Worm (Caenorhabditis elegans) whole organism, late embryonic: ENCODE results near the gene ZK1240.11.

ENCODE experiments used
- ama-1 ChIP-seq: fragments of 150-350 bp; optimal IDR thresholded peaks from 2 replicates; lab custom pipeline; 2014
- ceh-30 ChIP-seq: fragments of 150-350 bp; optimal IDR thresholded peaks from 2 replicates; lab custom pipeline; 2014; ENCODE audit warnings: missing biosample characterization, missing genetic modification characterization
- elt-2 ChIP-seq: sonication (generic microtip); optimal IDR thresholded peaks from 2 replicates; lab custom pipeline; 2016; ENCODE audit warnings: missing genetic modification reagents, missing genetic modification characterization, missing compliant biosample characterization
- hlh-13 ChIP-seq: fragments of 200-800 bp; sonication (Bioruptor generic); optimal IDR thresholded peaks from 2 replicates; lab custom pipeline; 2018; ENCODE audit warnings: mild to moderate bottlenecking, missing genetic modification characterization, missing compliant biosample characterization
- nhr-11 ChIP-seq: fragments of 150-350 bp; optimal IDR thresholded peaks from 2 replicates; lab custom pipeline; 2014; ENCODE audit warnings: missing biosample characterization, missing genetic modification characterization
- pag-3 ChIP-seq: sonication (generic microtip); optimal IDR thresholded peaks from 2 replicates; lab custom pipeline; 2016; ENCODE audit warnings: missing compliant biosample characterization, missing genetic modification characterization, borderline replicate concordance
- pqm-1 ChIP-seq: sonication (generic microtip); optimal IDR thresholded peaks from 2 replicates; lab custom pipeline; 2016; ENCODE audit warnings: missing genetic modification characterization, missing compliant biosample characterization
- syd-9 ChIP-seq: sonication (generic microtip); optimal IDR thresholded peaks from 2 replicates; lab custom pipeline; 2016; ENCODE audit warnings: mild to moderate bottlenecking, missing genetic modification characterization, moderate library complexity, missing compliant biosample characterization
- tbx-2 ChIP-seq: sonication (generic microtip); optimal IDR thresholded peaks from 2 replicates; lab custom pipeline; 2016; ENCODE audit warnings: missing genetic modification characterization, missing compliant biosample characterization
- tbx-7 ChIP-seq: sonication (generic microtip); optimal IDR thresholded peaks from 2 replicates; lab custom pipeline; 2016; ENCODE audit warnings: missing genotype, missing genetic modification characterization, missing compliant biosample characterization
- ttx-3 ChIP-seq: sonication (generic microtip); optimal IDR thresholded peaks from 2 replicates; lab custom pipeline; 2016; ENCODE audit warnings: missing genetic modification reagents, missing genetic modification characterization, missing compliant biosample characterization

ce11 chrII:2330462-2330861 lies 5.4 kb downstream of the ZK1240.11 start:
- TF ChIP-seq nhr-11 (no peak), syd-9 (tag; lab: Kevin White, UChicago) (no peak), tbx-7 (tag; lab: Kevin White, UChicago) (no peak), ama-1 (lab: Kevin White, UChicago) (no peak), pqm-1 (tag; lab: Kevin White, UChicago) (no peak), ttx-3 (tag; lab: Kevin White, UChicago) (no peak), hlh-13 (GFP tag; lab: Kevin White, UChicago) (no peak), elt-2 (tag; lab: Kevin White, UChicago) (no peak), tbx-2 (tag; lab: Kevin White, UChicago) (no peak), ceh-30 (tag; lab: Kevin White, UChicago) (no peak), pag-3 (tag; lab: Kevin White, UChicago) (no peak)
